Worm (Caenorhabditis elegans) whole organism, L2 larva: Measurements from ENCODE around the gene srh-139.

Experiments
- F13H6.1 ChIP-seq: sonication (generic microtip); optimal IDR thresholded peaks from 2 replicates; lab custom pipeline; 2016; ENCODE audit warnings: missing genetic modification characterization, missing compliant biosample characterization
- Y55F3AM.14 ChIP-seq: fragments of 200-800 bp; sonication (Bioruptor generic); optimal IDR thresholded peaks from 2 replicates; lab custom pipeline; 2018; ENCODE audit warnings: mild to moderate bottlenecking, missing genetic modification characterization, missing compliant biosample characterization
- ZK546.5 ChIP-seq: sonication (generic microtip); optimal IDR thresholded peaks from 2 replicates; lab custom pipeline; 2017; ENCODE audit warnings: missing biosample characterization, missing genetic modification characterization
- alr-1 ChIP-seq: fragments of 150-350 bp; optimal IDR thresholded peaks from 2 replicates; lab custom pipeline; 2014; ENCODE audit warnings: missing biosample characterization, missing genetic modification characterization
- crh-2 ChIP-seq: sonication (generic microtip); optimal IDR thresholded peaks from 2 replicates; lab custom pipeline; 2017; ENCODE audit warnings: missing biosample characterization, missing genetic modification characterization
- elt-1 ChIP-seq: fragments of 150-350 bp; optimal IDR thresholded peaks from 2 replicates; lab custom pipeline; 2014; ENCODE audit warnings: missing biosample characterization, missing genetic modification characterization
- elt-3 ChIP-seq: sonication (generic microtip); optimal IDR thresholded peaks from 2 replicates; lab custom pipeline; 2017; ENCODE audit warnings: missing biosample characterization, missing genetic modification characterization
- fos-1 ChIP-seq: fragments of 150-350 bp; optimal IDR thresholded peaks from 2 replicates; lab custom pipeline; 2014; ENCODE audit warnings: missing biosample characterization, missing genetic modification characterization
- lin-39 ChIP-seq: fragments of 150-350 bp; optimal IDR thresholded peaks from 2 replicates; lab custom pipeline; 2014; ENCODE audit warnings: missing biosample characterization, missing genetic modification reagents, missing genetic modification characterization
- lsy-2 ChIP-seq, 2 experiments: fragments of 150-350 bp in 1 of 2; sonication (generic microtip) in 1 of 2; optimal IDR thresholded peaks; 2 replicates each; lab custom pipeline; 2014 to 2017; ENCODE audit warnings: missing biosample characterization in 2 of 2, missing genetic modification characterization in 2 of 2
- mbf-1 ChIP-seq: sonication (generic microtip); optimal IDR thresholded peaks from 2 replicates; lab custom pipeline; 2017; ENCODE audit warnings: missing biosample characterization, missing genetic modification characterization
- nhr-129 ChIP-seq: fragments of 150-350 bp; optimal IDR thresholded peaks from 2 replicates; lab custom pipeline; 2014; ENCODE audit warnings: missing biosample characterization, missing genetic modification characterization
- nhr-21 ChIP-seq: fragments of 150-350 bp; optimal IDR thresholded peaks from 2 replicates; lab custom pipeline; 2014; ENCODE audit warnings: missing biosample characterization, missing genetic modification characterization
- zag-1 ChIP-seq: fragments of 150-350 bp; optimal IDR thresholded peaks from 2 replicates; lab custom pipeline; 2014; ENCODE audit warnings: missing biosample characterization, missing genetic modification characterization
- ztf-1 ChIP-seq: fragments of 200-800 bp; sonication (Bioruptor generic); conservative IDR thresholded peaks from 2 replicates; pipeline ENCODE4 v1.3.6; 2022; ENCODE audit warnings: missing genetic modification characterization, missing compliant biosample characterization

srh-139 gene

ce11 chrV:16527796-16528195, 44.0 kb downstream of the srh-139 start, which contains the start of gene F36D3.16:
Gene F36D3.16 (plus strand): TSS chrV:16528096.
- TF ChIP-seq mbf-1 (tag; lab: Kevin White, UChicago) (no peak), nhr-21 (no peak), lin-39 (tag; lab: Kevin White, UChicago) (no peak), nhr-129 (no peak), Y55F3AM.14 (GFP tag; lab: Kevin White, UChicago) (no peak), ZK546.5 (tag; lab: Kevin White, UChicago) (no peak), F13H6.1 (no peak), elt-1 (no peak), zag-1 (no peak), alr-1 (tag; lab: Kevin White, UChicago) (no peak)

DNA sequence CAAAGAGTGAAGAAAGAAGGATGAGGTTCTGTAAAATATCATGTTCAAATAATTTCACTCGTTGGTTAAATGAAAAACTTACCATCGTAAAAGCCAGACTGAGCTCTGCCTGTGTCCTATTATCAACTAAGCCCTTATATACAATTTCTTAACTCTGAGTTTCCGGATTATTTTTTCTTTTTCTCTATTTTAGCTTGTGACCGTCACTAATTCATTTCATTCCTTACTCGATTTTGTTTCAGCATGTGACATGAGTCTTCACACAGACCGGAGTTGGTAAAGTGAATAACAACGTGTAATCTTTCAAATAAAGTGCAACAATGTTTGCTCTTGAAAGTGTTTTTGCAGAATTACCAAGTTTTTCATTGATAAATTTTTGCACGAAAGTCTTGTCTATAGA, 50.2 kb downstream of the srh-139 start, which contains the start of gene cpr-2:
Gene cpr-2 (minus strand): TSS at position 101 of the 400 bp plus-strand sequence.
- TF ChIP-seq ztf-1 (GFP tag; lab: Robert Waterston, UW) (no peak), crh-2 (tag; lab: Kevin White, UChicago) (no peak), elt-3 (tag; lab: Kevin White, UChicago) (no peak), nhr-129 (no peak), alr-1 (tag; lab: Kevin White, UChicago) (no peak), fos-1 (tag; lab: Kevin White, UChicago) (no peak), lsy-2 (tag; optimal IDR thresholded peaks at IDR 0.05; lab: Kevin White, UChicago) (no peak)
